Fruit fly (Drosophila melanogaster): ENCODE data around the gene CG9521.

The CG9521 gene

DNA sequence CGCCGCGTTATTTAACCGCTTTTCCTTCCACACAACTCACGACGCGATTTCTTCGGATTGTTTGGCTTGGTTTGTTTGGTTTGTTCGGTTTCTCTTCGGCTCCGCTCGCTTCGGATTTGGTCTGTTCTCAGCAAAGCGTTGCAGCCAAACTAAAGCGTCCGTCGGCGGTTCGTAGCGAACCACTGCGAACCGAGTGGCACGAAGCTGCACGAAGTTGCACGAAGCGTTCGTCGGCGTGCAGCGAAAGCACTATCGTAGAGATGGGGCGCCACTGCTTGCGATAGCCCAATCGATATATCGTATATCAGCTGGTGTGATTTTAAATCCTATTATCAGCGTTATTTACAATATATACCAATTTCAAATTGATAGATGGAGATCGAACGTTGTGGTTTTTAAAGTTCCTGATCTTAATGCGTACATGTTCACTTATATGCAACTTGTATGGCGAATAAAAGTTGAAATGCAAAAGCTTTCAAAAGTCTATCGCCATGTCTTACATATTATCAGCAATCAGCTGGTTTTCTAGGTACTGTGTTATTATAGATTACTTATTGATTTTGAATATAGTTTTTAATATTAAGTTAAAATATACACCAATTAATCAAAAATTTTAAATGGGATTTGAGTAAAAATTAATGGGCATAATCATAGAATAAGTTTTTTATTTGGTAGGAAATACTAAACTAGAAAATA is 27.0 kb downstream of the CG9521 start, which contains the start of gene rut (continued):
- TF ChIP-seq sens (GFP tag): peak; percentile 34
- no peak for TF ChIP-seq tll (GFP tag; optimal IDR thresholded peaks at IDR 0.05)
- TF ChIP-seq MTF-1 (GFP tag; optimal IDR thresholded peaks at IDR 0.05; ENCODE audit: borderline replicate concordance): peak; percentile 9
- TF ChIP-seq wek (GFP tag; optimal IDR thresholded peaks at IDR 0.05): no peak
- no peak for TF ChIP-seq Asciz (GFP tag; optimal IDR thresholded peaks at IDR 0.05)
- no peak for TF ChIP-seq fd102C (GFP tag; optimal IDR thresholded peaks at IDR 0.05)
- 0 out of 2 replicates have a peak, but pooled peaks have one; percentile 7 for TF ChIP-seq CG6689 (GFP tag; IDR thresholded peaks at IDR 0.05)
- TF ChIP-seq CG7357 (GFP tag; IDR thresholded peaks at IDR 0.05): no peak
- TF ChIP-seq CG8478 (optimal IDR thresholded peaks at IDR 0.05): no peak
- no peak for TF ChIP-seq Oaz (GFP tag; IDR thresholded peaks at IDR 0.05)
- peak; percentile 50 for TF ChIP-seq Drgx (GFP tag; IDR thresholded peaks at IDR 0.05)
- no peak for TF ChIP-seq CG11723 (GFP tag; optimal IDR thresholded peaks at IDR 0.05)
- TF ChIP-seq CG15011 (GFP tag; optimal IDR thresholded peaks at IDR 0.05): no peak
- peak; percentile 84 for TF ChIP-seq CG3995 (GFP tag; optimal IDR thresholded peaks at IDR 0.05)
- TF ChIP-seq unc-4 (GFP tag; IDR thresholded peaks at IDR 0.05; ENCODE audit: partially characterized antibody): peak; percentile 91
- peak; percentile 24 for TF ChIP-seq jing (GFP tag; optimal IDR thresholded peaks at IDR 0.05)
- no peak for TF ChIP-seq CG17359 (tag; optimal IDR thresholded peaks at IDR 0.05)
- no peak for TF ChIP-seq CG16863 (GFP tag; optimal IDR thresholded peaks at IDR 0.05)
- TF ChIP-seq gce (GFP tag; IDR thresholded peaks at IDR 0.05): no peak
- TF ChIP-seq Taf1 (GFP tag; IDR thresholded peaks at IDR 0.05): no peak
- TF ChIP-seq Med (GFP tag): peak; percentile 89
- peak; percentile 20 for TF ChIP-seq CG13894 (tag; optimal IDR thresholded peaks at IDR 0.05)
- TF ChIP-seq Xrp1 (GFP tag; IDR thresholded peaks at IDR 0.05): no peak
- no peak for TF ChIP-seq CG18262 (tag; optimal IDR thresholded peaks at IDR 0.05)
- peak; percentile 15 for TF ChIP-seq HmgZ (tag; optimal IDR thresholded peaks at IDR 0.05)
- peak; percentile 64 for TF ChIP-seq pzg (GFP tag; optimal IDR thresholded peaks at IDR 0.05)
- no peak for TF ChIP-seq eve (GFP tag; optimal IDR thresholded peaks at IDR 0.05)
- no peak for TF ChIP-seq Hsf (GFP tag; optimal IDR thresholded peaks at IDR 0.05)
- TF ChIP-seq CG2889 (GFP tag; IDR thresholded peaks at IDR 0.05): no peak
- TF ChIP-seq CG11247 (GFP tag; IDR thresholded peaks at IDR 0.05): no peak; the same call in 1 of the 2 replicates
- TF ChIP-seq CG6791 (GFP tag; IDR thresholded peaks at IDR 0.05; ENCODE audit: partially characterized antibody): peak; percentile 96
- no peak for TF ChIP-seq CG18619 (GFP tag; optimal IDR thresholded peaks at IDR 0.05)
- TF ChIP-seq p53 (GFP tag; optimal IDR thresholded peaks at IDR 0.05): no peak
- no peak for TF ChIP-seq Atf6 (GFP tag; IDR thresholded peaks at IDR 0.05)
- TF ChIP-seq sr (GFP tag; IDR thresholded peaks at IDR 0.05): no peak
- TF ChIP-seq CG13424 (tag; optimal IDR thresholded peaks at IDR 0.05): no peak
- TF ChIP-seq CG3838 (GFP tag; optimal IDR thresholded peaks at IDR 0.05): no peak
- TF ChIP-seq az2 (GFP tag; optimal IDR thresholded peaks at IDR 0.05): no peak
- no peak for TF ChIP-seq CG12299 (tag; optimal IDR thresholded peaks at IDR 0.05)
- TF ChIP-seq CG10321 (GFP tag; IDR thresholded peaks at IDR 0.05): no peak

DNA sequence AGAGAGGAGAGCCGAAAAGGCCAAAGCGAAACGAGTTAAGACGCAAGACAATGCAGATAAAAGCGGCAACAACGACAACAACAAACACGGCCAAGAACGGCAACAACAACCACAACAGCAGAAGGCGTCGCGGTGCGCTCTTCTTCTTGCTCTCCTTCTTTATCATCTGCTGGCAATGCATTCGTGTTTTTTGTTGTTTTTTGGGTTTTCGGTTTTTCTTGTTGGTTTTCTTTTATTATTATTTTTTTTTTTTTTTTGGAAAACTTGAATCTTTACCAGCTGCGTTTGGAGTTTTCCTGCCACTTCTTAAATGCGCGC is 27.6 kb downstream of the CG9521 start:
- TF ChIP-seq Opbp (GFP tag; IDR thresholded peaks at IDR 0.05; ENCODE audit: partially characterized antibody): 0 out of 3 replicates have a peak, but pooled peaks have one; percentile 22
- peak; percentile 96 for TF ChIP-seq CG4360 (GFP tag; IDR thresholded peaks at IDR 0.05)
- TF ChIP-seq H2.0 (GFP tag; IDR thresholded peaks at IDR 0.05): no peak
- peak; percentile 62 for TF ChIP-seq CG17385 (GFP tag; optimal IDR thresholded peaks at IDR 0.05)
- TF ChIP-seq crol (GFP tag; IDR thresholded peaks at IDR 0.05): 0 out of 2 replicates have a peak, but pooled peaks have one; percentile 72

Data from whole organism, embryonic.